Fruit fly (Drosophila melanogaster) whole organism, pupa: Measurements from ENCODE around the gene Fum2.

ENCODE experiments used
- CG10348 ChIP-seq: fragments of 200-800 bp; sonication (Bioruptor generic); IDR thresholded peaks from 2 replicates; pipeline ENCODE4 v1.3.6; 2022; ENCODE audit warnings: missing biosample characterization, missing genetic modification characterization
- CG14655 ChIP-seq: fragments of 200-800 bp; sonication (Bioruptor generic); optimal IDR thresholded peaks from 3 replicates; lab custom pipeline; 2017; ENCODE audit warnings: mild to moderate bottlenecking, missing biosample characterization, missing genetic modification reagents, missing genetic modification characterization
- CG17806 ChIP-seq: fragments of 200-800 bp; sonication (Bioruptor generic); optimal IDR thresholded peaks from 2 replicates; lab custom pipeline; 2018; ENCODE audit warnings: missing biosample characterization, mild to moderate bottlenecking, missing genetic modification characterization, moderate library complexity
- CG34367 ChIP-seq: fragments of 200-800 bp; sonication (Bioruptor generic); optimal IDR thresholded peaks from 2 replicates; lab custom pipeline; 2018; ENCODE audit warnings: missing biosample characterization, mild to moderate bottlenecking, missing genetic modification characterization
- CG4496 ChIP-seq: fragments of 200-800 bp; sonication (Bioruptor generic); IDR thresholded peaks from 3 replicates; pipeline ENCODE4 v1.3.6; 2022; ENCODE audit warnings: missing biosample characterization, missing genetic modification characterization
- CG8301 ChIP-seq: fragments of 200-800 bp; sonication (Bioruptor generic); optimal IDR thresholded peaks from 2 replicates; lab custom pipeline; 2018; ENCODE audit warnings: missing biosample characterization, mild to moderate bottlenecking, missing genetic modification characterization
- CG9948 ChIP-seq: fragments of 200-800 bp; sonication (Bioruptor generic); optimal IDR thresholded peaks from 2 replicates; lab custom pipeline; 2018; ENCODE audit warnings: missing biosample characterization, mild to moderate bottlenecking, missing genetic modification characterization, moderate library complexity
- EcR ChIP-seq: fragments of 200-800 bp; sonication (Bioruptor generic); optimal IDR thresholded peaks from 3 replicates; lab custom pipeline; 2019; ENCODE audit warnings: missing biosample characterization, missing genetic modification characterization, mild to moderate bottlenecking, moderate library complexity, missing genetic modification reagents
- Pif1B ChIP-seq: fragments of 200-800 bp; sonication (Bioruptor generic); optimal IDR thresholded peaks from 3 replicates; lab custom pipeline; 2016; ENCODE audit warnings: missing biosample characterization, missing genetic modification characterization
- Snoo ChIP-seq: fragments of 200-800 bp; sonication (Bioruptor generic); optimal IDR thresholded peaks from 3 replicates; lab custom pipeline; 2017; ENCODE audit warnings: missing biosample characterization, mild to moderate bottlenecking, missing genetic modification characterization, inconsistent platforms
- fd96Ca ChIP-seq: fragments of 200-800 bp; sonication (Bioruptor generic); IDR thresholded peaks from 3 replicates; pipeline ENCODE4 v1.3.6; 2022; ENCODE audit warnings: missing biosample characterization, missing genetic modification characterization
- gl ChIP-seq: fragments of 200-800 bp; sonication (Bioruptor generic); optimal IDR thresholded peaks from 2 replicates; lab custom pipeline; 2018; ENCODE audit warnings: missing biosample characterization, mild to moderate bottlenecking, missing genetic modification characterization
- rn ChIP-seq: fragments of 200-800 bp; sonication (Bioruptor generic); IDR thresholded peaks from 2 replicates; pipeline ENCODE4 v1.3.6; 2022; ENCODE audit warnings: missing biosample characterization, missing genetic modification characterization

- TF ChIP-seq CG34367 (tag; lab: Kevin White, UChicago) (no peak), CG10348 (GFP tag; lab: Robert Waterston, UW) (no peak), CG9948 (tag; lab: Kevin White, UChicago) (no peak), fd96Ca (no peak), CG4496 (GFP tag; lab: Robert Waterston, UW) (no peak), Pif1B (GFP tag; lab: Kevin White, UChicago) (no peak), CG17806 (no peak), rn (no peak), CG14655 (GFP tag; lab: Kevin White, UChicago) (no peak), Snoo (tag; lab: Kevin White, UChicago) (no peak), gl (tag; lab: Kevin White, UChicago) (no peak), CG8301 (tag; lab: Kevin White, UChicago) (no peak), EcR (GFP tag; lab: Kevin White, UChicago) (no peak)
Measured at dm6 chrX:6663976-6664375, 17.6 kb upstream of the Fum2 start.
